Fruit fly (Drosophila melanogaster) whole organism, embryonic: ENCODE measurements around the gene Appl.
A peak's percentile ranks its signal among the peaks of the same experiment; 100 is the strongest.

Experiments
- ATbp ChIP-seq: fragments of 200-800 bp; sonication (Bioruptor generic); optimal IDR thresholded peaks from 2 replicates; lab custom pipeline; 2017; ENCODE audit warnings: missing biosample characterization, mild to moderate bottlenecking, missing genetic modification characterization, missing genetic modification reagents
- CG10462 ChIP-seq: fragments of 200-800 bp; sonication (Bioruptor generic); optimal IDR thresholded peaks from 2 replicates; lab custom pipeline; 2016; ENCODE audit warnings: missing biosample characterization, missing genetic modification characterization
- CG10543 ChIP-seq: fragments of 200-800 bp; sonication (Bioruptor generic); optimal IDR thresholded peaks from 3 replicates; lab custom pipeline; 2017; ENCODE audit warnings: missing biosample characterization, mild to moderate bottlenecking, missing genetic modification characterization, moderate library complexity
- CG11723 ChIP-seq: fragments of 200-800 bp; sonication (Bioruptor generic); optimal IDR thresholded peaks from 2 replicates; lab custom pipeline; 2017; ENCODE audit warnings: missing biosample characterization, mild to moderate bottlenecking, missing genetic modification characterization
- CG12104 ChIP-seq: fragments of 200-800 bp; sonication (Bioruptor generic); optimal IDR thresholded peaks from 3 replicates; lab custom pipeline; 2016; ENCODE audit warnings: missing biosample characterization, missing genetic modification characterization
- CG12769 ChIP-seq: fragments of 200-800 bp; sonication (Bioruptor generic); optimal IDR thresholded peaks from 2 replicates; lab custom pipeline; 2019; ENCODE audit warnings: missing biosample characterization, mild to moderate bottlenecking, missing genetic modification characterization, moderate library complexity
- CG13123 ChIP-seq: fragments of 200-800 bp; sonication (Bioruptor generic); optimal IDR thresholded peaks from 2 replicates; lab custom pipeline; 2016; ENCODE audit warnings: missing biosample characterization, missing genetic modification characterization
- CG15011 ChIP-seq: fragments of 200-800 bp; sonication (Bioruptor generic); optimal IDR thresholded peaks from 3 replicates; lab custom pipeline; 2018; ENCODE audit warnings: missing biosample characterization, mild to moderate bottlenecking, missing genetic modification characterization
- CG16779 ChIP-seq: fragments of 200-800 bp; sonication (Bioruptor generic); IDR thresholded peaks from 2 replicates; pipeline ENCODE4 v1.3.6; 2022; ENCODE audit warnings: missing biosample characterization, missing genetic modification characterization
- CG16813 ChIP-seq: fragments of 200-800 bp; sonication (Bioruptor generic); IDR thresholded peaks from 3 replicates; pipeline ENCODE4 v1.3.6; 2022; ENCODE audit warnings: missing biosample characterization, missing genetic modification characterization; ENCODE audit not compliant: partially characterized antibody
- CG2116 ChIP-seq: fragments of 200-800 bp; sonication (Bioruptor generic); optimal IDR thresholded peaks from 3 replicates; lab custom pipeline; 2018; ENCODE audit warnings: missing biosample characterization, mild to moderate bottlenecking, missing genetic modification characterization
- CG31388 ChIP-seq: fragments of 200-800 bp; sonication (Bioruptor generic); optimal IDR thresholded peaks from 2 replicates; lab custom pipeline; 2016; ENCODE audit warnings: missing biosample characterization, missing genetic modification characterization
- CG32532 ChIP-seq: fragments of 200-800 bp; sonication (Bioruptor generic); IDR thresholded peaks from 2 replicates; pipeline ENCODE4 v1.3.6; 2022; ENCODE audit warnings: missing biosample characterization, missing genetic modification characterization
- CG32772 ChIP-seq: fragments of 200-800 bp; sonication (Bioruptor generic); IDR thresholded peaks from 2 replicates; pipeline ENCODE4 v1.3.6; 2022; ENCODE audit warnings: missing biosample characterization, missing genetic modification characterization
- CG33557 ChIP-seq: fragments of 200-800 bp; sonication (Bioruptor generic); optimal IDR thresholded peaks from 2 replicates; lab custom pipeline; 2019; ENCODE audit warnings: missing biosample characterization, mild to moderate bottlenecking, missing genetic modification characterization, moderate library complexity
- CG3407 ChIP-seq: fragments of 200-800 bp; sonication (Bioruptor generic); optimal IDR thresholded peaks from 2 replicates; lab custom pipeline; 2018; ENCODE audit warnings: missing biosample characterization, mild to moderate bottlenecking, missing genetic modification characterization
- CG4617 ChIP-seq: fragments of 200-800 bp; sonication (Bioruptor generic); optimal IDR thresholded peaks from 3 replicates; lab custom pipeline; 2016; ENCODE audit warnings: missing biosample characterization, missing genetic modification characterization, borderline replicate concordance
- CG4707 ChIP-seq: fragments of 200-800 bp; sonication (Bioruptor generic); optimal IDR thresholded peaks from 2 replicates; lab custom pipeline; 2018; ENCODE audit warnings: missing biosample characterization, mild to moderate bottlenecking, missing genetic modification characterization, moderate library complexity
- CG6254 ChIP-seq: fragments of 200-800 bp; sonication (Bioruptor generic); optimal IDR thresholded peaks from 3 replicates; lab custom pipeline; 2017; ENCODE audit warnings: mild to moderate bottlenecking, missing biosample characterization, missing genetic modification reagents, missing genetic modification characterization
- CG9932 ChIP-seq: fragments of 200-800 bp; sonication (Bioruptor generic); IDR thresholded peaks from 2 replicates; pipeline ENCODE4 v1.3.6; 2022; ENCODE audit warnings: missing biosample characterization, missing genetic modification characterization
- Dip2 ChIP-seq: fragments of 200-800 bp; sonication (Bioruptor generic); IDR thresholded peaks from 2 replicates; pipeline ENCODE4 v1.3.6; 2022; ENCODE audit warnings: missing biosample characterization, missing genetic modification characterization
- Doc3 ChIP-seq: fragments of 200-800 bp; sonication (Bioruptor generic); IDR thresholded peaks from 3 replicates; pipeline ENCODE4 v1.3.6; 2022; ENCODE audit warnings: missing biosample characterization, missing genetic modification characterization; ENCODE audit not compliant: partially characterized antibody
- Fer2 ChIP-seq: fragments of 200-800 bp; sonication (Bioruptor generic); optimal IDR thresholded peaks from 2 replicates; lab custom pipeline; 2018; ENCODE audit warnings: missing biosample characterization, mild to moderate bottlenecking, missing genetic modification characterization, moderate library complexity
- Hand ChIP-seq: fragments of 200-800 bp; sonication (Bioruptor generic); optimal IDR thresholded peaks from 2 replicates; lab custom pipeline; 2017; ENCODE audit warnings: mild to moderate bottlenecking, missing biosample characterization, missing genetic modification reagents, missing genetic modification characterization
- Lhr ChIP-seq: fragments of 200-800 bp; sonication (Bioruptor generic); optimal IDR thresholded peaks from 3 replicates; lab custom pipeline; 2017; ENCODE audit warnings: mild to moderate bottlenecking, missing biosample characterization, missing genetic modification reagents, missing genetic modification characterization
- MTF-1 ChIP-seq: fragments of 200-800 bp; sonication (Bioruptor generic); optimal IDR thresholded peaks from 2 replicates; lab custom pipeline; 2018; ENCODE audit warnings: missing biosample characterization, mild to moderate bottlenecking, missing genetic modification characterization, borderline replicate concordance
- Neu2 ChIP-seq: fragments of 200-800 bp; sonication (Bioruptor generic); optimal IDR thresholded peaks from 3 replicates; lab custom pipeline; 2016; ENCODE audit warnings: missing biosample characterization, missing genetic modification characterization, borderline replicate concordance
- Poxn ChIP-seq: fragments of 200-800 bp; sonication (Bioruptor generic); IDR thresholded peaks from 2 replicates; pipeline ENCODE4 v1.3.6; 2022; ENCODE audit warnings: missing biosample characterization, missing genetic modification characterization
- Scr ChIP-seq: fragments of 200-800 bp; sonication (Bioruptor generic); IDR thresholded peaks from 2 replicates; pipeline ENCODE4 v1.3.6; 2022; ENCODE audit warnings: missing biosample characterization, missing genetic modification characterization; ENCODE audit not compliant: partially characterized antibody
- YL-1 ChIP-seq: fragments of 200-800 bp; sonication (Bioruptor generic); optimal IDR thresholded peaks from 3 replicates; lab custom pipeline; 2017; ENCODE audit warnings: missing biosample characterization, mild to moderate bottlenecking, missing genetic modification characterization
- amos ChIP-seq: fragments of 200-800 bp; sonication (Bioruptor generic); IDR thresholded peaks from 2 replicates; pipeline ENCODE4 v1.3.6; 2022; ENCODE audit warnings: missing biosample characterization, missing genetic modification characterization; ENCODE audit not compliant: partially characterized antibody
- chif ChIP-seq, 2 experiments: fragments of 200-800 bp; sonication (Bioruptor generic); optimal IDR thresholded peaks; 3 replicates each; lab custom pipeline; 2016; ENCODE audit warnings: missing biosample characterization in 2 of 2, missing genetic modification characterization in 2 of 2
- cwo ChIP-seq: fragments of 200-800 bp; sonication (Bioruptor generic); optimal IDR thresholded peaks from 3 replicates; lab custom pipeline; 2017; ENCODE audit warnings: missing biosample characterization, missing genetic modification characterization, mild to moderate bottlenecking, moderate library complexity, missing genetic modification reagents
- dysf ChIP-seq: fragments of 200-800 bp; sonication (Bioruptor generic); IDR thresholded peaks from 3 replicates; pipeline ENCODE4 v1.3.6; 2022; ENCODE audit warnings: missing biosample characterization, missing genetic modification characterization
- en ChIP-seq: fragments of 200-800 bp; sonication (Bioruptor generic); optimal IDR thresholded peaks from 2 replicates; lab custom pipeline; 2016; ENCODE audit warnings: missing biosample characterization, missing genetic modification characterization
- esg ChIP-seq: fragments of 200-800 bp; sonication (Bioruptor generic); conservative IDR thresholded peaks from 2 replicates; pipeline ENCODE4 v1.3.6; 2022; ENCODE audit warnings: missing biosample characterization, missing genetic modification characterization
- gt ChIP-seq: fragments of 200-800 bp; sonication (Bioruptor generic); IDR thresholded peaks from 2 replicates; pipeline ENCODE4 v1.3.6; 2022; ENCODE audit warnings: missing biosample characterization, missing genetic modification characterization
- her ChIP-seq: fragments of 200-800 bp; sonication (Bioruptor generic); optimal IDR thresholded peaks from 2 replicates; lab custom pipeline; 2016; ENCODE audit warnings: missing biosample characterization, missing genetic modification characterization
- lab ChIP-seq: fragments of 200-800 bp; sonication (Bioruptor generic); optimal IDR thresholded peaks from 3 replicates; lab custom pipeline; 2017; ENCODE audit warnings: missing biosample characterization, missing genetic modification characterization, mild to moderate bottlenecking, moderate library complexity, missing genetic modification reagents
- mirr ChIP-seq: fragments of 200-800 bp; sonication (Bioruptor generic); optimal IDR thresholded peaks from 3 replicates; lab custom pipeline; 2018; ENCODE audit warnings: missing biosample characterization, mild to moderate bottlenecking, missing genetic modification characterization
- pb ChIP-seq: fragments of 200-800 bp; sonication (Bioruptor generic); optimal IDR thresholded peaks from 3 replicates; lab custom pipeline; 2016; ENCODE audit warnings: missing biosample characterization, missing genetic modification characterization
- peb ChIP-seq: fragments of 200-800 bp; sonication (Bioruptor generic); IDR thresholded peaks from 2 replicates; pipeline ENCODE4 v1.3.6; 2022; ENCODE audit warnings: missing biosample characterization, missing genetic modification characterization
- pho ChIP-seq: fragments of 200-800 bp; sonication (Bioruptor generic); optimal IDR thresholded peaks from 2 replicates; lab custom pipeline; 2016; ENCODE audit warnings: missing biosample characterization, missing genetic modification characterization
- salm ChIP-seq: fragments of 200-800 bp; sonication (Bioruptor generic); optimal IDR thresholded peaks from 2 replicates; lab custom pipeline; 2018; ENCODE audit warnings: missing biosample characterization, mild to moderate bottlenecking, missing genetic modification characterization
- seq ChIP-seq: fragments of 200-800 bp; sonication (Bioruptor generic); IDR thresholded peaks from 2 replicates; pipeline ENCODE4 v1.3.6; 2022; ENCODE audit warnings: missing biosample characterization, missing genetic modification characterization
- slbo ChIP-seq: fragments of 200-800 bp; sonication (Bioruptor generic); IDR thresholded peaks from 2 replicates; pipeline ENCODE4 v1.3.6; 2022; ENCODE audit warnings: missing biosample characterization, missing genetic modification characterization
- so ChIP-seq: fragments of 200-800 bp; sonication (Bioruptor generic); IDR thresholded peaks from 3 replicates; pipeline ENCODE4 v1.3.6; 2022; ENCODE audit warnings: missing biosample characterization, missing genetic modification characterization
- zf30C ChIP-seq: fragments of 200-800 bp; sonication (Bioruptor generic); optimal IDR thresholded peaks from 3 replicates; lab custom pipeline; 2018; ENCODE audit warnings: missing biosample characterization, mild to moderate bottlenecking, missing genetic modification characterization

The Appl gene

DNA sequence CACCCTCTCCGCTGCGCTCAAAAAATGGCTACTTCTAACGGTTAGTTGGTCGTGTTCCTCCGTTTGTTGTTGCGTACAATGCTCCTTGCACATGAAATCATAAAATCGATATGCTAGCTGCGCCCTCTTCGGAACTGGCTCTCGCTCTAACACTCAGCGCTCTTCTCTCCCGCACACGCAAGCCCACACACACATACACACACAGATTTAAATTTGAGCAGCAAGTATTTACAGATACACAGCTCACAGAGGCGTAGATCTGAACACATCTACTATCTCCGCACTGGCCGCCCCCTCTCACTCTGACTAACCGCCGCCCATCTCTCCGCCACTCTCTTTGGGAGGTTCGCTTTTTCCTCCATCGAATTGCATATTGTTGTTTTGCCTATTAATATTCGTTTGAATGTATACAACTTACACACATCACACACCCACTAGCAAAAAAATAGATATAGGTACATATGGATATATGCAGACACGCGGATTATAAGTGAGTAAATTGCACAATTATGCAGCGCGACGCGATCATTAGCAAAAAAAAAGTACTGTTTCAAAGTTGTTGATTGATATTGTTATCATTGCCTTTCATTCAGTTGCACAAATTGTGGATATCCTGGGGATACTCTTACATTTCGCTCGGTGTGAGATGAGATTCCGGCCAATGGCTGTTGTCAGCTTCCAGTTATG, 7.8 kb upstream of the Appl start (continued):
- peak; percentile 96 for TF ChIP-seq slbo (GFP tag; lab: Robert Waterston, UW)
- TF ChIP-seq Fer2 (tag; lab: Kevin White, UChicago): peak; percentile 72
- TF ChIP-seq mirr (GFP tag; lab: Kevin White, UChicago): peak; percentile 95
- peak; percentile 60; the same call in 1 of the 2 replicates for TF ChIP-seq gt (GFP tag; lab: Robert Waterston, UW)
- peak; percentile 93 for TF ChIP-seq CG16779 (GFP tag; lab: Robert Waterston, UW)
- peak; percentile 81 for TF ChIP-seq Hand (GFP tag; lab: Kevin White, UChicago)
- peak; percentile 82; the same call in 2 of the 3 replicates for TF ChIP-seq so (GFP tag; lab: Robert Waterston, UW)
- no peak for TF ChIP-seq Poxn (GFP tag; lab: Robert Waterston, UW)
- peak; percentile 70 for TF ChIP-seq CG4707
- TF ChIP-seq YL-1: peak; percentile 9
- TF ChIP-seq CG15011 (GFP tag; lab: Kevin White, UChicago): peak; percentile 37
- TF ChIP-seq peb: peak; percentile 72
- TF ChIP-seq CG4617 (GFP tag; lab: Kevin White, UChicago): peak; percentile 38
- peak; percentile 92 for TF ChIP-seq CG10543 (GFP tag; lab: Kevin White, UChicago)
- peak; percentile 72 for TF ChIP-seq cwo (GFP tag; lab: Kevin White, UChicago)
- peak; percentile 95 for TF ChIP-seq CG32532 (GFP tag; lab: Robert Waterston, UW)
- no peak for TF ChIP-seq Doc3 (GFP tag; lab: Robert Waterston, UW)
- TF ChIP-seq CG12769 (tag; lab: Kevin White, UChicago): peak; percentile 97
- peak; percentile 67 for TF ChIP-seq CG13123
- peak; percentile 71 for TF ChIP-seq CG32772 (GFP tag; lab: Robert Waterston, UW)
- no peak for TF ChIP-seq Dip2
- peak; percentile 76 for TF ChIP-seq ATbp
- peak; percentile 20 for TF ChIP-seq CG10462 (GFP tag; lab: Kevin White, UChicago)
- peak; percentile 46 for TF ChIP-seq CG33557 (GFP tag; lab: Kevin White, UChicago)
- TF ChIP-seq CG2116: no peak
- TF ChIP-seq CG31388 (GFP tag; lab: Kevin White, UChicago): peak; percentile 42
- no peak; the same call in 1 of the 2 replicates for TF ChIP-seq amos
- TF ChIP-seq MTF-1 (GFP tag; lab: Kevin White, UChicago): peak; percentile 71
- TF ChIP-seq lab: peak; percentile 94
- TF ChIP-seq zf30C (GFP tag; lab: Kevin White, UChicago): no peak
- peak; percentile 77 for TF ChIP-seq en (GFP tag; lab: Kevin White, UChicago)
- peak; percentile 88 for TF ChIP-seq dysf (GFP tag; lab: Robert Waterston, UW)
- no peak for TF ChIP-seq CG16813
- peak; percentile 64 for TF ChIP-seq CG6254 (GFP tag; lab: Kevin White, UChicago)
- TF ChIP-seq chif (GFP tag; optimal IDR thresholded peaks at IDR 0.05; lab: Kevin White, UChicago): peak; percentile 74 to 78
- TF ChIP-seq pho (GFP tag; lab: Kevin White, UChicago): peak; percentile 82
- TF ChIP-seq Scr: no peak
- peak; percentile 75; the same call in 1 of the 2 replicates for TF ChIP-seq seq (GFP tag; lab: Robert Waterston, UW)
- TF ChIP-seq CG11723 (GFP tag; lab: Kevin White, UChicago): peak; percentile 84
- TF ChIP-seq her: peak; percentile 93
- no peak for TF ChIP-seq Lhr (GFP tag; lab: Kevin White, UChicago)
- peak; percentile 61 for TF ChIP-seq CG12104 (GFP tag; lab: Kevin White, UChicago)
- TF ChIP-seq Neu2 (GFP tag; lab: Kevin White, UChicago): no peak
- no peak for TF ChIP-seq salm (tag; lab: Kevin White, UChicago)
- TF ChIP-seq CG3407: peak; percentile 65
- peak; percentile 97 for TF ChIP-seq CG9932 (GFP tag; lab: Robert Waterston, UW)
- 0 out of 2 replicates have a peak, but pooled peaks have one; percentile 36 for TF ChIP-seq esg (GFP tag; lab: Robert Waterston, UW)
- peak; percentile 73 for TF ChIP-seq pb
